Worm (Caenorhabditis elegans): Measurements from ENCODE around the gene F54H12.5.

Gene F54H12.5

DNA sequence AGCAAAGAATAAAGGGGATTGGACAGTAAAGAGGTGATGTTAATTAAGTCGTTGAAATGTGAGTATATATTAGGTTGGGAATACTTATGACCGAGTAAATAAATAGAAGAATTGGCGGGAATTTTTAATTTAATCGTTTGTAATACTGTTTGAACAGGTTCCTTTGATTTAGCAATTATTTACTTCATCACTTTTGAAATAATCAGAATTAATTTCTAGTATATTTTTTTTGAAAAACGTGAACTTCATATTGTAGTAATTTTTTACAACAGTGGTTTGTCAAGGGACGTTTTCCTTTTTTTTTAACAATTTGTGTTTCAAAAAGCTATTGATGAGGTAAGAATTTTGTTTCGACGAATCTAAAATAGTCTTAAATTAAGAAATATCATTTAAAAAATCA, 49.8 kb downstream of the F54H12.5 start, which contains the start of gene C29E4.17:
TSS of gene C29E4.17 (plus strand) at position 301 of the 400 bp plus-strand sequence.
- no peak for TF ChIP-seq him-1 (tag; optimal IDR thresholded peaks at IDR 0.05)
- no peak for TF ChIP-seq dao-5 (tag; optimal IDR thresholded peaks at IDR 0.05)
- no peak for TF ChIP-seq W03F9.2 (tag; optimal IDR thresholded peaks at IDR 0.05)
